Worm (Caenorhabditis elegans): ENCODE data around the gene egg-2.

egg-2 gene

DNA sequence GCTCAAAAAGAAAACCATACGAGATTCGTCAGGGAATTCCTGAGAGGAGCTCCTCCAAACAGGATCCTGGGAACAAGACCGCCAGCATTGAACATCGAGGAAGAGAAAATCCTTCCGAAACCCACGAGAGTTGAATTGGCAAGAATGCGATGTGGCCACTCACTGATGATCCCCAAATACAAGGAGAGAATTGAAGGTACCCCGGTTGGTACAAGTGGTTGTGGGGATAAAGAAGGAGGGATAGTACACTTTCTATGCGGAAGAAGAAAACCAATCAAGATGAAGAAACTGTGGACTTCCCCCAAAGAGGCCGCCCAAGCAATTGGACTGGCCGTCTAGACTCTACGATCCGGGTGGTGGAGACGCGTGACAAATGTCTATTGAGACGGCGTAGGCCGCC, 2.7 kb upstream of the egg-2 start:
- TF ChIP-seq nhr-77 (tag; optimal IDR thresholded peaks at IDR 0.05): no peak
- TF ChIP-seq tbx-2 (tag; optimal IDR thresholded peaks at IDR 0.05): no peak
- no peak for TF ChIP-seq nhr-67 (tag; optimal IDR thresholded peaks at IDR 0.05)
- TF ChIP-seq mdl-1 (tag; optimal IDR thresholded peaks at IDR 0.05): no peak
- TF ChIP-seq fkh-2 (tag; optimal IDR thresholded peaks at IDR 0.05): no peak
- TF ChIP-seq elt-2 (tag; optimal IDR thresholded peaks at IDR 0.05): no peak
- no peak for TF ChIP-seq nhr-237 (tag; optimal IDR thresholded peaks at IDR 0.05)
- TF ChIP-seq nhr-25 (tag; optimal IDR thresholded peaks at IDR 0.05): no peak
- no peak for TF ChIP-seq ztf-4 (tag; optimal IDR thresholded peaks at IDR 0.05)
- TF ChIP-seq ceh-82 (tag; optimal IDR thresholded peaks at IDR 0.05): no peak
- no peak for TF ChIP-seq egl-5 (tag; optimal IDR thresholded peaks at IDR 0.05)
- TF ChIP-seq nhr-76 (tag; optimal IDR thresholded peaks at IDR 0.05): no peak
- no peak for TF ChIP-seq unc-39 (tag; optimal IDR thresholded peaks at IDR 0.05)
- TF ChIP-seq nfya-1 (tag; optimal IDR thresholded peaks at IDR 0.05; ENCODE audit: insufficient read depth): no peak
- no peak for TF ChIP-seq fos-1 (tag; optimal IDR thresholded peaks at IDR 0.05)
- TF ChIP-seq ceh-28 (tag; optimal IDR thresholded peaks at IDR 0.05): no peak

DNA sequence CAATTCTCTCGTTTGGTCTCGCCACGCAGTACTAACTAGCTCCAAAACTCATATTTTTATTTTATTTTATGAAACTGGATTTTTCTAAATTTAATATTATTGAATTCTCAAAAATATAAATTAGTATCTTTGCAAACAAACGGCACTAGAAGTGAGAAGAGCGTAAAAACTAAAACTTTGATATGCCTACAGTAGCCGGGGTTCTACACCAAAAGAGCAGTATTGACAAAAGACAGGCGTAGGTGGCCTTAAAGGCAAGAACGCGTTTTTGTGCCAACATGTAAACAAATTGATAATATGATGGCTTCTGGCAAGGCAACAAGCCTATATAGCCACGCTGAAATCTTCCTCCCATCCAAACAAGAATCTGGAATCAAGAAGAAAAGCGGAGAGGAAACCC, 2.2 kb upstream of the egg-2 start, which contains the start of gene R01H2.1:
Gene R01H2.1 (plus strand): TSS at position 301 of the 400 bp plus-strand sequence.
- TF ChIP-seq unc-62 (GFP tag; optimal IDR thresholded peaks at IDR 0.05): no peak
- no peak for TF ChIP-seq ceh-16 (tag; optimal IDR thresholded peaks at IDR 0.05)
- no peak for TF ChIP-seq lin-39 (tag; optimal IDR thresholded peaks at IDR 0.05)
- TF ChIP-seq egl-5 (tag; optimal IDR thresholded peaks at IDR 0.05): no peak
- TF ChIP-seq skn-1 (tag; optimal IDR thresholded peaks at IDR 0.05): no peak
- no peak for TF ChIP-seq eor-1 (tag; optimal IDR thresholded peaks at IDR 0.05)
- no peak for TF ChIP-seq jun-1 (tag; optimal IDR thresholded peaks at IDR 0.05)

DNA sequence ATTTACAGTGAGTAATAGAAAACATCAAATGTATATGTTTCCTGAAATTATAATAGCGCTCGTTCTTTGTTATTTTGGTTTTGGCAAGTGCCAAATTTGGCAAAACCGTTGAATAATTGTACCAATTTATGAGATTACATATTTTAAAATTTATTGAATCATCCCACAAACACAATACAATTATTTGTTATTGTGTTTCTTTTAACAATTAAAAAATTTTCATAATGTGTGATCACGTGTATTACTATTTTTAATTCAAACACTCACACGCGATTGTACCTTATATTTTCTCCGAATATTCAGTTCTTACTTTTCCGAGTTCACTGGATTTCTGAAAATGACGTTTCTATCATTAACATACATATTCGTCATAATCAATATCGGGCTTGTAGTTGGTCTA, 4.1 kb downstream of the egg-2 start, which contains the start of gene R01H2.2:
Gene R01H2.2 (plus strand): TSS at position 301 of the 400 bp plus-strand sequence.
- no peak for TF ChIP-seq nhr-28 (tag; optimal IDR thresholded peaks at IDR 0.05)
- no peak for TF ChIP-seq lsy-12 (tag; optimal IDR thresholded peaks at IDR 0.05)
- TF ChIP-seq unc-39 (tag; optimal IDR thresholded peaks at IDR 0.05): no peak
- no peak for TF ChIP-seq ceh-16 (tag; optimal IDR thresholded peaks at IDR 0.05)
- TF ChIP-seq nhr-237 (tag; optimal IDR thresholded peaks at IDR 0.05): no peak
- TF ChIP-seq nhr-25 (tag; optimal IDR thresholded peaks at IDR 0.05): no peak
- TF ChIP-seq fkh-2 (tag; optimal IDR thresholded peaks at IDR 0.05): no peak
- no peak for TF ChIP-seq snpc-4 (tag; optimal IDR thresholded peaks at IDR 0.05)
- no peak for TF ChIP-seq aly-2 (tag; optimal IDR thresholded peaks at IDR 0.05)
- TF ChIP-seq hmg-11 (tag; optimal IDR thresholded peaks at IDR 0.05): no peak
- no peak for TF ChIP-seq nfya-1 (tag; optimal IDR thresholded peaks at IDR 0.05; ENCODE audit: insufficient read depth)
- no peak for TF ChIP-seq lin-15B (tag; optimal IDR thresholded peaks at IDR 0.05)
- TF ChIP-seq fos-1 (tag; optimal IDR thresholded peaks at IDR 0.05): no peak

DNA sequence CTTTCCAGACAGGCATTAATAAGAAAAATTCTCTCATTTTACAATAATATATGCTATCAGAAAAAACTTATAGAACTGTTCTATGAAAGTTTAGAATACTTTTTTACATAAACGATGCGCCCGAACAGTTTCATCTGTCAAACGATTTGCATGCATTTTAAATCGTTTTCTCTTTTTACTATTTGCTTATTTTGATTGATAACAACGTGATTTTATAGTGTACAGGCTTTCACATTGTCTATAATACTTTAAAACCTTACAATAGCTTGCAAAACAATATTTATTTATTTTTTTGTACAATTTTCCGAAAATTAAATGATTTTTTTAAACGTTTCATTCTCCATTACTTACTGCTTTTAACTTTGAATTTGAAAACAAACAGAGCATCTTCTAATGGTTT, 14.7 kb downstream of the egg-2 start, which contains the start of gene R01H2.7:
Gene R01H2.7 (minus strand): TSS at position 101 of the 400 bp plus-strand sequence.
- TF ChIP-seq sea-2 (GFP tag; optimal IDR thresholded peaks at IDR 0.05) (no peak), nhr-76 (tag; optimal IDR thresholded peaks at IDR 0.05) (no peak), fos-1 (tag; optimal IDR thresholded peaks at IDR 0.05) (no peak), aly-2 (tag; optimal IDR thresholded peaks at IDR 0.05) (no peak), unc-39 (tag; optimal IDR thresholded peaks at IDR 0.05) (no peak), nfya-1 (tag; optimal IDR thresholded peaks at IDR 0.05; ENCODE audit: insufficient read depth) (no peak), nhr-25 (tag; optimal IDR thresholded peaks at IDR 0.05) (no peak), ceh-28 (tag; optimal IDR thresholded peaks at IDR 0.05) (no peak), ceh-82 (tag; optimal IDR thresholded peaks at IDR 0.05) (no peak), elt-2 (tag; optimal IDR thresholded peaks at IDR 0.05) (no peak)

DNA sequence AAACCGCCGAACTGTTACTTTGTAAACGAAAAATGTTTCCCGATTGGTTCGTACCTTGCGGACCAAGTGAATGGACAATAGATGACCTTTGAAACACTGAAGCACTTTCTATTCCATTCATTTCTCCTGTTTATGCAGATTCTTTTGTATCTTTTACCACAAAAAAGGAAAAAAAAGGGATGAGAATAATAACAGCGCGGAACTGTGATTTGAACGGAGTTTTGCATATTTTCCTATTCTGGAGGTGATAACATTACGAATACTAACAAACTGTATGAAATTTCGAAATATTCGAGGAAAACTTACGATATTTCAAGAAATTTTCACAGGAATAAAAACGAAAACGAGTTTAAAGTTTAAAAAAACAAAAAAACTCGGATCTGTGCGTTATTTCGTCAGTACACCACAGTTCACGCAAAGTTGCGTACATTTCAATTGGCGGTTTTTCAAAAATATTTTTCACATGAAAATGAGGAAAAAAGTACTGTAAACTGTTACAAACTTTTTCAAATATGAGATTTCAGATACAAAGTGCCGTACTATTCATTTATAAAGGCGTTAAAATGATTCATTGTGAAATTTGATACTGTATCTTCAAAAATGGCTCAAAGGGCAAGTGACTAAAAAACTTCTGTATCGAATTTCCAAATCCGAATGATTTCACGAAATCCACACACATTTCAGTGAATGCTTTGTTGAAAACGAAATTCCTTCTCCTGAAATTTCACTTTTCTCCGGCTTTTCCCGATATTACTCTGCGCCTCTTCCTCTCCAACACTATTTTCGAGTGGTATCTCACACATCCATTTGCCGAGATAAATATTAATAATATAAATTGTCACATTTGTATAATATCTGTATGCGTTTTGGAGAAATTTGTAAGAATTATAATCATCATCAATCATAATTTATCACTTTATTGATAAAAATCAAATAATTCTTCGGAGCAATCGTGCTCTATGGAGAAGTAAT, 25.8 kb downstream of the egg-2 start:
- TF ChIP-seq ztf-4 (tag; optimal IDR thresholded peaks at IDR 0.05) (no peak), nhr-237 (tag; optimal IDR thresholded peaks at IDR 0.05) (no peak), lin-15B (tag; optimal IDR thresholded peaks at IDR 0.05) (no peak), nhr-11 (tag; optimal IDR thresholded peaks at IDR 0.05) (no peak), egl-27 (tag; optimal IDR thresholded peaks at IDR 0.05) (no peak), jun-1 (tag; optimal IDR thresholded peaks at IDR 0.05) (no peak), hmg-11 (tag; optimal IDR thresholded peaks at IDR 0.05) (no peak), eor-1 (tag; optimal IDR thresholded peaks at IDR 0.05) (no peak), egl-5 (tag; optimal IDR thresholded peaks at IDR 0.05) (no peak), ceh-82 (tag; optimal IDR thresholded peaks at IDR 0.05) (no peak)
